Fruit fly (Drosophila melanogaster) whole organism, embryonic: ENCODE measurements around the gene CG7071.

Experiments
- Abd-B ChIP-seq: fragments of 200-800 bp; sonication (Bioruptor generic); optimal IDR thresholded peaks from 2 replicates; lab custom pipeline; 2018; ENCODE audit warnings: missing biosample characterization, mild to moderate bottlenecking, missing genetic modification characterization, moderate library complexity
- Bteb2 ChIP-seq: fragments of 200-800 bp; sonication (Bioruptor generic); optimal IDR thresholded peaks from 2 replicates; lab custom pipeline; 2016; ENCODE audit warnings: missing biosample characterization, missing genetic modification characterization
- C15 ChIP-seq: fragments of 200-800 bp; sonication (Bioruptor generic); IDR thresholded peaks from 3 replicates; pipeline ENCODE4 v1.3.6; 2022; ENCODE audit warnings: missing biosample characterization, missing genetic modification characterization
- CG11560 ChIP-seq: fragments of 200-800 bp; sonication (Bioruptor generic); IDR thresholded peaks from 3 replicates; pipeline ENCODE4 v1.3.6; 2022; ENCODE audit warnings: missing biosample characterization, missing genetic modification characterization
- CG12155 ChIP-seq: fragments of 200-800 bp; sonication (Bioruptor generic); optimal IDR thresholded peaks from 3 replicates; lab custom pipeline; 2016; ENCODE audit warnings: missing biosample characterization, missing genetic modification characterization
- CG12659 ChIP-seq: fragments of 200-800 bp; sonication (Bioruptor generic); optimal IDR thresholded peaks from 3 replicates; lab custom pipeline; 2017; ENCODE audit warnings: mild to moderate bottlenecking, missing biosample characterization, missing genetic modification reagents, missing genetic modification characterization
- CG12769 ChIP-seq: fragments of 200-800 bp; sonication (Bioruptor generic); optimal IDR thresholded peaks from 2 replicates; lab custom pipeline; 2019; ENCODE audit warnings: missing biosample characterization, mild to moderate bottlenecking, missing genetic modification characterization, moderate library complexity
- CG17328 ChIP-seq: fragments of 200-800 bp; sonication (Bioruptor generic); IDR thresholded peaks from 2 replicates; pipeline ENCODE4 v1.3.6; 2022; ENCODE audit warnings: missing biosample characterization, missing genetic modification characterization
- CG17829 ChIP-seq: fragments of 200-800 bp; optimal IDR thresholded peaks from 2 replicates; lab custom pipeline; 2019; ENCODE audit warnings: missing biosample characterization, mild to moderate bottlenecking, missing genetic modification characterization, moderate library complexity
- CG18476 ChIP-seq: fragments of 200-800 bp; sonication (Bioruptor generic); optimal IDR thresholded peaks from 2 replicates; lab custom pipeline; 2016; ENCODE audit warnings: missing biosample characterization, mild to moderate bottlenecking, missing genetic modification characterization
- CG2129 ChIP-seq: fragments of 200-800 bp; sonication (Bioruptor generic); IDR thresholded peaks from 2 replicates; pipeline ENCODE4 v1.3.6; 2022; ENCODE audit warnings: missing biosample characterization, missing genetic modification characterization; ENCODE audit not compliant: partially characterized antibody
- CG2202 ChIP-seq: fragments of 200-800 bp; sonication (Bioruptor generic); optimal IDR thresholded peaks from 2 replicates; lab custom pipeline; 2018; ENCODE audit warnings: missing biosample characterization, mild to moderate bottlenecking, missing genetic modification characterization
- CG2889 ChIP-seq: fragments of 200-800 bp; sonication (Bioruptor generic); IDR thresholded peaks from 3 replicates; pipeline ENCODE4 v1.3.6; 2022; ENCODE audit warnings: missing biosample characterization, missing genetic modification characterization
- CG31441 ChIP-seq: fragments of 200-800 bp; sonication (Bioruptor generic); IDR thresholded peaks from 2 replicates; pipeline ENCODE4 v1.3.6; 2022; ENCODE audit warnings: missing biosample characterization, missing genetic modification characterization
- CG3163 ChIP-seq: fragments of 200-800 bp; sonication (Bioruptor generic); optimal IDR thresholded peaks from 3 replicates; lab custom pipeline; 2016; ENCODE audit warnings: missing biosample characterization, missing genetic modification characterization
- CG32532 ChIP-seq: fragments of 200-800 bp; sonication (Bioruptor generic); IDR thresholded peaks from 2 replicates; pipeline ENCODE4 v1.3.6; 2022; ENCODE audit warnings: missing biosample characterization, missing genetic modification characterization
- CG3281 ChIP-seq: fragments of 200-800 bp; sonication (Bioruptor generic); optimal IDR thresholded peaks from 3 replicates; lab custom pipeline; 2017; ENCODE audit warnings: missing biosample characterization, mild to moderate bottlenecking, missing genetic modification characterization
- CG8765 ChIP-seq: fragments of 200-800 bp; sonication (Bioruptor generic); IDR thresholded peaks from 2 replicates; pipeline ENCODE4 v1.3.6; 2022; ENCODE audit warnings: missing biosample characterization, missing genetic modification characterization
- CHES-1-like ChIP-seq: fragments of 200-800 bp; sonication (Bioruptor generic); optimal IDR thresholded peaks from 2 replicates; lab custom pipeline; 2016; ENCODE audit warnings: missing biosample characterization, missing genetic modification characterization
- D19B ChIP-seq: fragments of 200-800 bp; sonication (Bioruptor generic); optimal IDR thresholded peaks from 2 replicates; lab custom pipeline; 2017; ENCODE audit warnings: missing biosample characterization, mild to moderate bottlenecking, missing genetic modification characterization
- Dll ChIP-seq: fragments of 200-800 bp; sonication (Bioruptor generic); IDR thresholded peaks from 4 replicates; pipeline ENCODE4 v1.3.6; 2022; ENCODE audit warnings: missing biosample characterization, missing genetic modification characterization; ENCODE audit not compliant: partially characterized antibody
- Doc3 ChIP-seq: fragments of 200-800 bp; sonication (Bioruptor generic); IDR thresholded peaks from 3 replicates; pipeline ENCODE4 v1.3.6; 2022; ENCODE audit warnings: missing biosample characterization, missing genetic modification characterization; ENCODE audit not compliant: partially characterized antibody
- E2f2 ChIP-seq: fragments of 200-800 bp; sonication (Bioruptor generic); IDR thresholded peaks from 2 replicates; pipeline ENCODE4 v1.3.6; 2022; ENCODE audit warnings: missing biosample characterization, missing genetic modification characterization
- Fer3 ChIP-seq: fragments of 200-800 bp; sonication (Bioruptor generic); optimal IDR thresholded peaks from 2 replicates; lab custom pipeline; 2018; ENCODE audit warnings: missing biosample characterization, mild to moderate bottlenecking, missing genetic modification characterization, moderate library complexity
- Hmr ChIP-seq: fragments of 200-800 bp; sonication (Bioruptor generic); optimal IDR thresholded peaks from 3 replicates; lab custom pipeline; 2017; ENCODE audit warnings: mild to moderate bottlenecking, missing biosample characterization, missing genetic modification reagents, missing genetic modification characterization
- MBD-R2 ChIP-seq: fragments of 200-800 bp; sonication (Bioruptor generic); IDR thresholded peaks from 2 replicates; pipeline ENCODE4 v1.3.6; 2022; ENCODE audit warnings: missing biosample characterization, missing genetic modification characterization
- NC2α ChIP-seq: fragments of 200-800 bp; sonication (Bioruptor generic); optimal IDR thresholded peaks from 2 replicates; lab custom pipeline; 2016; ENCODE audit warnings: missing biosample characterization, missing genetic modification characterization
- NFAT ChIP-seq: fragments of 200-800 bp; sonication (Bioruptor generic); IDR thresholded peaks from 2 replicates; pipeline ENCODE4 v1.3.6; 2022; ENCODE audit warnings: missing biosample characterization, missing genetic modification characterization
- Ravus ChIP-seq: fragments of 200-800 bp; sonication (Bioruptor generic); IDR thresholded peaks from 2 replicates; pipeline ENCODE4 v1.3.6; 2022; ENCODE audit warnings: missing biosample characterization, missing genetic modification characterization
- Six4 ChIP-seq: fragments of 200-800 bp; sonication (Bioruptor generic); optimal IDR thresholded peaks from 2 replicates; lab custom pipeline; 2016; ENCODE audit warnings: missing biosample characterization, missing genetic modification characterization
- Sry-δ ChIP-seq: fragments of 200-800 bp; sonication (Bioruptor generic); optimal IDR thresholded peaks from 2 replicates; lab custom pipeline; 2016; ENCODE audit warnings: missing biosample characterization, missing genetic modification characterization
- YL-1 ChIP-seq: fragments of 200-800 bp; sonication (Bioruptor generic); optimal IDR thresholded peaks from 3 replicates; lab custom pipeline; 2017; ENCODE audit warnings: missing biosample characterization, mild to moderate bottlenecking, missing genetic modification characterization
- bigmax ChIP-seq: fragments of 200-800 bp; sonication (Bioruptor generic); optimal IDR thresholded peaks from 2 replicates; lab custom pipeline; 2018; ENCODE audit warnings: missing biosample characterization, mild to moderate bottlenecking, missing genetic modification characterization
- cg ChIP-seq: fragments of 200-800 bp; sonication (Bioruptor generic); optimal IDR thresholded peaks from 3 replicates; lab custom pipeline; 2019; ENCODE audit warnings: missing biosample characterization, mild to moderate bottlenecking, missing genetic modification characterization, moderate library complexity
- dan ChIP-seq: fragments of 200-800 bp; sonication (Bioruptor generic); IDR thresholded peaks from 2 replicates; pipeline ENCODE4 v1.3.6; 2022; ENCODE audit warnings: missing biosample characterization, missing genetic modification characterization
- gem ChIP-seq: fragments of 200-800 bp; sonication (Bioruptor generic); optimal IDR thresholded peaks from 2 replicates; lab custom pipeline; 2019; ENCODE audit warnings: missing biosample characterization, mild to moderate bottlenecking, missing genetic modification characterization, moderate library complexity
- hth ChIP-seq: fragments of >200 bp; optimal IDR thresholded peaks from 2 replicates; lab custom pipeline; 2017; ENCODE audit warnings: inconsistent platforms
- ind ChIP-seq: fragments of 200-800 bp; sonication (Bioruptor generic); optimal IDR thresholded peaks from 3 replicates; lab custom pipeline; 2016; ENCODE audit warnings: missing biosample characterization, missing genetic modification characterization
- jing ChIP-seq: fragments of 200-800 bp; sonication (Bioruptor generic); optimal IDR thresholded peaks from 2 replicates; lab custom pipeline; 2018; ENCODE audit warnings: missing biosample characterization, mild to moderate bottlenecking, missing genetic modification characterization
- kah ChIP-seq: fragments of 200-800 bp; sonication (Bioruptor generic); optimal IDR thresholded peaks from 2 replicates; lab custom pipeline; 2018; ENCODE audit warnings: missing biosample characterization, mild to moderate bottlenecking, missing genetic modification characterization
- lilli ChIP-seq: fragments of 200-800 bp; sonication (Bioruptor generic); optimal IDR thresholded peaks from 3 replicates; lab custom pipeline; 2016; ENCODE audit warnings: missing biosample characterization, missing genetic modification characterization
- lov ChIP-seq, 2 experiments: fragments of 200-800 bp in 1 of 2; fragments of >200 bp in 1 of 2; sonication (Bioruptor generic) in 1 of 2; IDR thresholded peaks in 1 of 2; optimal IDR thresholded peaks in 1 of 2; 2 replicates in 1 of 2; 3 replicates in 1 of 2; pipeline versions ENCODE4 v1.3.6 to Lab custom; 2017 to 2022; ENCODE audit warnings: missing biosample characterization in 1 of 2, missing genetic modification characterization in 1 of 2
- peb ChIP-seq: fragments of 200-800 bp; sonication (Bioruptor generic); IDR thresholded peaks from 2 replicates; pipeline ENCODE4 v1.3.6; 2022; ENCODE audit warnings: missing biosample characterization, missing genetic modification characterization
- psq ChIP-seq: fragments of 200-800 bp; sonication (Bioruptor generic); optimal IDR thresholded peaks from 2 replicates; lab custom pipeline; 2017; ENCODE audit warnings: missing biosample characterization, missing genetic modification characterization
- pzg ChIP-seq: fragments of 200-800 bp; sonication (Bioruptor generic); optimal IDR thresholded peaks from 3 replicates; lab custom pipeline; 2018; ENCODE audit warnings: missing biosample characterization, mild to moderate bottlenecking, missing genetic modification characterization, moderate library complexity
- tap ChIP-seq: fragments of 200-800 bp; optimal IDR thresholded peaks from 3 replicates; lab custom pipeline; 2019; ENCODE audit warnings: missing biosample characterization, mild to moderate bottlenecking, missing genetic modification characterization, moderate library complexity
- tin ChIP-seq: fragments of 200-800 bp; sonication (Bioruptor generic); optimal IDR thresholded peaks from 3 replicates; lab custom pipeline; 2016; ENCODE audit warnings: missing biosample characterization, missing genetic modification characterization
- unpg ChIP-seq: fragments of 200-800 bp; sonication (Bioruptor generic); optimal IDR thresholded peaks from 3 replicates; lab custom pipeline; 2018; ENCODE audit warnings: missing biosample characterization, mild to moderate bottlenecking, missing genetic modification characterization, moderate library complexity
- zfh2 ChIP-seq: fragments of 200-800 bp; sonication (Bioruptor generic); optimal IDR thresholded peaks from 2 replicates; lab custom pipeline; 2016; ENCODE audit warnings: missing biosample characterization, missing genetic modification characterization

The CG7071 gene

dm6 chr3R:22356464-22357410 is 5.7 kb upstream of the CG7071 start, which contains the start of gene Sar1 (continued):
- peak; percentile 100 for TF ChIP-seq E2f2 (GFP tag; lab: Robert Waterston, UW)
- no peak for TF ChIP-seq kah (GFP tag; lab: Kevin White, UChicago)
- TF ChIP-seq CG3163 = peak; percentile 60
- peak; percentile 12 for TF ChIP-seq CG2202 (tag; lab: Kevin White, UChicago)
- TF ChIP-seq MBD-R2 (GFP tag; lab: Robert Waterston, UW) = peak; percentile 16; the same call in 1 of the 2 replicates
- peak; percentile 50 for TF ChIP-seq CG17829 (tag; lab: Kevin White, UChicago)
- TF ChIP-seq tin (GFP tag; lab: Kevin White, UChicago) = no peak
- TF ChIP-seq Bteb2 (GFP tag; lab: Kevin White, UChicago) = peak; percentile 23
- TF ChIP-seq peb (GFP tag; lab: Robert Waterston, UW) = no peak
- no peak for TF ChIP-seq Six4 (GFP tag; lab: Kevin White, UChicago)
- TF ChIP-seq ind (GFP tag; lab: Kevin White, UChicago) = no peak
- TF ChIP-seq Abd-B (GFP tag; lab: Kevin White, UChicago) = peak; percentile 42
- TF ChIP-seq CG18476 = no peak
- peak; percentile 55 for TF ChIP-seq CG12769 (tag; lab: Kevin White, UChicago)
- peak; percentile 89 for TF ChIP-seq CG11560
- no peak for TF ChIP-seq tap (tag; lab: Kevin White, UChicago)
- TF ChIP-seq Doc3 (GFP tag; lab: Robert Waterston, UW) = peak; percentile 82
- peak; percentile 80 for TF ChIP-seq CG12659
- no peak for TF ChIP-seq CG2889 (GFP tag; lab: Robert Waterston, UW)
- TF ChIP-seq gem (tag; lab: Kevin White, UChicago) = peak; percentile 16
- no peak for TF ChIP-seq D19B
- TF ChIP-seq Hmr = peak; percentile 86
- no peak for TF ChIP-seq Fer3
- TF ChIP-seq Sry-δ = peak; percentile 92
- peak; percentile 62 for TF ChIP-seq CHES-1-like (GFP tag; lab: Kevin White, UChicago)
- TF ChIP-seq lov (optimal IDR thresholded peaks at IDR 0.05; lab: Kevin White, UChicago) = no peak
- no peak for TF ChIP-seq lov (GFP tag; IDR thresholded peaks at IDR 0.05; lab: Robert Waterston, UW)
- TF ChIP-seq CG12155 (GFP tag; lab: Kevin White, UChicago) = peak; percentile 44
- TF ChIP-seq hth (lab: Kevin White, UChicago) = no peak
- no peak for TF ChIP-seq C15
- peak; percentile 95 for TF ChIP-seq Dll (GFP tag; lab: Robert Waterston, UW)
- peak; percentile 80 for TF ChIP-seq YL-1 (GFP tag; lab: Kevin White, UChicago)
- no peak for TF ChIP-seq dan (GFP tag; lab: Robert Waterston, UW)
- TF ChIP-seq pzg (GFP tag; lab: Kevin White, UChicago) = peak; percentile 100
- TF ChIP-seq psq (GFP tag; lab: Kevin White, UChicago) = no peak
- TF ChIP-seq CG2129 (GFP tag; lab: Robert Waterston, UW) = peak; percentile 92
- peak; percentile 33; the same call in 1 of the 2 replicates for TF ChIP-seq CG8765 (GFP tag; lab: Robert Waterston, UW)
- TF ChIP-seq CG17328 (GFP tag; lab: Robert Waterston, UW) = no peak
- no peak for TF ChIP-seq jing
- TF ChIP-seq CG32532 (GFP tag; lab: Robert Waterston, UW) = 0 out of 2 replicates have a peak, but pooled peaks have one; percentile 9
- TF ChIP-seq bigmax (GFP tag; lab: Kevin White, UChicago) = no peak
- TF ChIP-seq lilli (GFP tag; lab: Kevin White, UChicago) = peak; percentile 42
- peak; percentile 42 for TF ChIP-seq zfh2 (GFP tag; lab: Kevin White, UChicago)
- no peak for TF ChIP-seq unpg
- peak; percentile 12 for TF ChIP-seq CG3281
- peak; percentile 96 for TF ChIP-seq cg (GFP tag; lab: Kevin White, UChicago)
- no peak for TF ChIP-seq Ravus (GFP tag; lab: Robert Waterston, UW)
- TF ChIP-seq CG31441 (GFP tag; lab: Robert Waterston, UW) = no peak
- no peak for TF ChIP-seq NC2α (GFP tag; lab: Kevin White, UChicago)
- peak; percentile 61 for TF ChIP-seq NFAT (GFP tag; lab: Robert Waterston, UW)
